Worm (Caenorhabditis elegans): ENCODE data around the gene Y113G7A.16.

Gene Y113G7A.16

ce11 chrV:20005724-20006132 lies 31.7 kb upstream of the Y113G7A.16 start (continued):
- TF ChIP-seq Y105C5A.15 (GFP tag; IDR thresholded peaks at IDR 0.05), result no peak
- TF ChIP-seq mep-1 (tag; optimal IDR thresholded peaks at IDR 0.05), result peak; percentile 79
- peak; percentile 68 for TF ChIP-seq mxl-3 (GFP tag; optimal IDR thresholded peaks at IDR 0.05)
- TF ChIP-seq tra-1 (GFP tag; IDR thresholded peaks at IDR 0.05), result peak; percentile 68; the same call in 1 of the 2 replicates
- peak; percentile 87 to 90 for TF ChIP-seq mdl-1 (tag; optimal IDR thresholded peaks at IDR 0.05)
- TF ChIP-seq nhr-42 (GFP tag; IDR thresholded peaks at IDR 0.05), result 0 out of 2 replicates have a peak, but pooled peaks have one; percentile 14
- 0 out of 2 replicates have a peak, but pooled peaks have one; percentile 22 for TF ChIP-seq lin-38 (GFP tag; IDR thresholded peaks at IDR 0.05)
- peak; percentile 75 for TF ChIP-seq mes-2 (tag; optimal IDR thresholded peaks at IDR 0.05; ENCODE audit: poor library complexity, severe bottlenecking)
- TF ChIP-seq ceh-20 (GFP tag; IDR thresholded peaks at IDR 0.05), result peak; percentile 80
- TF ChIP-seq nhr-28 (tag; optimal IDR thresholded peaks at IDR 0.05), result peak; percentile 43
- TF ChIP-seq gei-8 (GFP tag; optimal IDR thresholded peaks at IDR 0.05), result no peak
- TF ChIP-seq spr-1 (tag; optimal IDR thresholded peaks at IDR 0.05), result no peak
- TF ChIP-seq lin-15B (tag; optimal IDR thresholded peaks at IDR 0.05), result no peak
- peak; percentile 72 for TF ChIP-seq nhr-11 (tag; optimal IDR thresholded peaks at IDR 0.05)
- TF ChIP-seq hlh-11 (tag; optimal IDR thresholded peaks at IDR 0.05), result peak; percentile 86
- no peak for TF ChIP-seq daf-19 (GFP tag; conservative IDR thresholded peaks at IDR 0.05)
- TF ChIP-seq madf-9 (GFP tag; conservative IDR thresholded peaks at IDR 0.05), result no peak
- peak; percentile 3 for TF ChIP-seq ama-1 (optimal IDR thresholded peaks at IDR 0.05)
- peak in 1 of 2 experiments; percentile 51 for TF ChIP-seq daf-16 (GFP tag; optimal IDR thresholded peaks at IDR 0.05)
- peak; percentile 73 for TF ChIP-seq daf-16 (tag; optimal IDR thresholded peaks at IDR 0.05)
- peak in 1 of 2 experiments; percentile 96 for TF ChIP-seq unc-62 (GFP tag; optimal IDR thresholded peaks at IDR 0.05 in 1 of 2)
- no peak for TF ChIP-seq unc-62 (tag; optimal IDR thresholded peaks at IDR 0.05)
- peak in 1 of 2 experiments; percentile 73 for TF ChIP-seq lsy-2 (tag; optimal IDR thresholded peaks at IDR 0.05)
- peak; percentile 91 for TF ChIP-seq hmg-1.1 (GFP tag; IDR thresholded peaks at IDR 0.05)

- no peak for TF ChIP-seq aha-1 (tag)
- TF ChIP-seq egl-27 (tag; optimal IDR thresholded peaks at IDR 0.05), result no peak
- TF ChIP-seq nhr-42 (GFP tag; IDR thresholded peaks at IDR 0.05), result no peak
- TF ChIP-seq F49E8.2 (tag; optimal IDR thresholded peaks at IDR 0.05; ENCODE audit: borderline replicate concordance), result no peak
- no peak for TF ChIP-seq hlh-11 (tag; optimal IDR thresholded peaks at IDR 0.05)
- TF ChIP-seq rbr-2 (tag; optimal IDR thresholded peaks at IDR 0.05), result no peak
- no peak for TF ChIP-seq Y105C5A.15 (GFP tag; IDR thresholded peaks at IDR 0.05)
- TF ChIP-seq nhr-77 (tag; optimal IDR thresholded peaks at IDR 0.05), result no peak
Measured at ce11 chrV:20007470-20007869, 29.9 kb upstream of the Y113G7A.16 start, which contains the start of gene Y60A3A.23. Y60A3A.23 (plus strand) TSS chrV:20007770.

ce11 chrV:20011199-20011598 lies 26.2 kb upstream of the Y113G7A.16 start:
- TF ChIP-seq snpc-1.2 (GFP tag; IDR thresholded peaks at IDR 0.05) (no peak), nhr-25 (tag; optimal IDR thresholded peaks at IDR 0.05; ENCODE audit: borderline replicate concordance, insufficient read depth) (no peak), F10B5.3 (tag; optimal IDR thresholded peaks at IDR 0.05) (no peak), nhr-111 (GFP tag; optimal IDR thresholded peaks at IDR 0.05) (no peak), ceh-82 (tag; optimal IDR thresholded peaks at IDR 0.05) (no peak), arid-1 (GFP tag; conservative IDR thresholded peaks at IDR 0.05) (no peak), ceh-62 (tag; optimal IDR thresholded peaks at IDR 0.05) (no peak), lim-7 (GFP tag; IDR thresholded peaks at IDR 0.05) (no peak), dmd-6 (GFP tag; IDR thresholded peaks at IDR 0.05) (peak; percentile 55), mxl-2 (GFP tag; conservative IDR thresholded peaks at IDR 0.05) (no peak), dve-1 (tag; optimal IDR thresholded peaks at IDR 0.05; ENCODE audit: insufficient read depth) (peak; percentile 29), jun-1 (tag; optimal IDR thresholded peaks at IDR 0.05) (no peak), gei-8 (GFP tag; optimal IDR thresholded peaks at IDR 0.05) (no peak), zag-1 (tag; optimal IDR thresholded peaks at IDR 0.05) (no peak), F44E2.7 (GFP tag; IDR thresholded peaks at IDR 0.05) (no peak), ceh-20 (GFP tag; IDR thresholded peaks at IDR 0.05) (no peak), nhr-42 (GFP tag; IDR thresholded peaks at IDR 0.05) (no peak), zip-2 (tag; optimal IDR thresholded peaks at IDR 0.05) (no peak), dmd-8 (GFP tag; IDR thresholded peaks at IDR 0.05) (no peak), zip-11 (GFP tag; IDR thresholded peaks at IDR 0.05) (no peak), ZK546.5 (tag; optimal IDR thresholded peaks at IDR 0.05) (no peak), nhr-48 (tag; optimal IDR thresholded peaks at IDR 0.05) (no peak), php-3 (GFP tag; IDR thresholded peaks at IDR 0.05) (no peak), zfp-2 (tag; optimal IDR thresholded peaks at IDR 0.05) (no peak)

Data from whole organism, L4 larva.